Fruit fly (Drosophila melanogaster): ENCODE data around the gene CG43219.

dm6 chr3L:21266101-21266656, 46.0 kb downstream of the CG43219 start:
- TF ChIP-seq Sin3A (optimal IDR thresholded peaks at IDR 0.05), result no peak
- TF ChIP-seq Myc (optimal IDR thresholded peaks at IDR 0.05), result no peak
- TF ChIP-seq psq (optimal IDR thresholded peaks at IDR 0.05), result no peak
- TF ChIP-seq h (optimal IDR thresholded peaks at IDR 0.05), result no peak
- TF ChIP-seq insv (optimal IDR thresholded peaks at IDR 0.05), result no peak
